Fruit fly (Drosophila melanogaster) whole organism: ENCODE data around the gene CG42813.

ENCODE experiments used
- CG8478 ChIP-seq: fragments of >200 bp; optimal IDR thresholded peaks from 2 replicates; lab custom pipeline; 2018; ENCODE audit warnings: inconsistent platforms
- Dll ChIP-seq: fragments of >200 bp; optimal IDR thresholded peaks from 2 replicates; lab custom pipeline; 2017
- EcR ChIP-seq, 2 experiments: fragments of >200 bp; optimal IDR thresholded peaks; 2 replicates each; lab custom pipeline; 2017; ENCODE audit warnings: missing biosample characterization in 2 of 2, missing genetic modification characterization in 2 of 2, missing genetic modification reagents in 2 of 2
- pan ChIP-seq: fragments of >200 bp; optimal IDR thresholded peaks from 2 replicates; lab custom pipeline; 2017
- psq ChIP-seq: fragments of >200 bp; optimal IDR thresholded peaks from 2 replicates; lab custom pipeline; 2017
- usp ChIP-seq: fragments of >200 bp; optimal IDR thresholded peaks from 2 replicates; lab custom pipeline; 2017; ENCODE audit warnings: missing biosample characterization, missing genetic modification characterization, mixed read lengths

Gene CG42813

DNA sequence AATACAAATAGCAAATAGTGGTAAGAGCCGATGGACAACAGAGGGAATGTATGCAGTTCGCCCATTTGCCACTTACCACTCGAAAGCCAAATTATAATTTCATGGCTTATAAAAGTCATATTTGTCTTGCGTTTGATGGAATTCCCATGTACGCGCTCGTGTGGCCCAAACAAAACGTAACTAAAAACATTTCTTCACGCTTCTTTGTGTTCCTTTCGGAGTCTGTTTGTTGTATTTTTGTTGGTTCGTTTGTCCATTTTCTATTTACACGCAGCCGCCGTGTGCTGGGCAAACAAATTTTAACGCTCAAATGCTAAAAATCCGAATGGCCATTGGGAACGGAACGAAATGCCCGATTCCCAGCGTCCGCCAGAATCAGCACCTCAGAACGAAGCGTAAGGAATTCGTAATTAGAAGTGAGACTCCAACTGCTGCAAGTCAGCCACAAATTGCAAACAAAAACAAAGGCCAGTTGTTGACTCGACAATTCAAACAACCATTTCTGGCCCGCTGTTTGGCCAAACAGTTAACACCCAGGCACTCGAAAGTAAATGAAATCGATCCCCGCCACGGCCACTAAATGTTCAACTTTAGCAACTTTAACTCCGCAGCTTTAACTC lies 19.5 kb downstream of the CG42813 start:
- TF ChIP-seq psq (lab: Kevin White, UChicago) (no peak), Dll (lab: Kevin White, UChicago) (no peak)

DNA sequence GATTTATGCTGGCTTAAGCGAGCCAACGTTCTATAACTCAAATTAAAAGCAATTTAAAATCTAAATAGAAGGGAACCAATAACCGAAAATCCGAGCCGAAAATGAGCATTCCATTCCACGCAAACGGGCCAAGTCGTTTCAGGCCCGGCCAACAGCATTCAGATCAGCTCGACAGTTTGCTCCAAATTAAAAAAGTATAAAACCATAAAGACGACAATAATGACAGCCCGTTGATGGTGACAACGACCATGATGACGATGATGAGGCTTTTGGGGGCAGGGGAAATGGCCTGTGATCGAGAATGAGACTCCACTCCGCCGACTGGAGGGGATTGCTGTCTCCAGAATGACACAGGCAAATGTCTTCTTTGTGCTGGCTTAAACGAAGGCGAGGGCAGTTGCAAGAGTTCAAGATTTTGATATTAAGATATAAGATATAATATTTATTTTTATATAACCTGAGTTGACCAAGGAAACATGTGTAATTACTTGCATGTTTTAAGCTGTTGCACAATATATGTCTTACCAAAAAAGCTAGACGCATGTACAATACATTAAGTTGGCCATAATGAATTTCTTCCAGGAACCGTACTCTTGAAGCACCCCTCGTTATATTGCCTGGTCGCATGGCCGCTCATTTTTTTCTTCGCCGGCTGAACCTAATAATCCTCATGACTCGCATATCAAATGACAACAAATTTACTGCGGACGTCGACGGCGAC lies 23.5 kb downstream of the CG42813 start:
- TF ChIP-seq pan (lab: Kevin White, UChicago) (no peak), Dll (lab: Kevin White, UChicago) (no peak), EcR (GFP tag; optimal IDR thresholded peaks at IDR 0.05; lab: Kevin White, UChicago) (no peak), psq (lab: Kevin White, UChicago) (no peak)

DNA sequence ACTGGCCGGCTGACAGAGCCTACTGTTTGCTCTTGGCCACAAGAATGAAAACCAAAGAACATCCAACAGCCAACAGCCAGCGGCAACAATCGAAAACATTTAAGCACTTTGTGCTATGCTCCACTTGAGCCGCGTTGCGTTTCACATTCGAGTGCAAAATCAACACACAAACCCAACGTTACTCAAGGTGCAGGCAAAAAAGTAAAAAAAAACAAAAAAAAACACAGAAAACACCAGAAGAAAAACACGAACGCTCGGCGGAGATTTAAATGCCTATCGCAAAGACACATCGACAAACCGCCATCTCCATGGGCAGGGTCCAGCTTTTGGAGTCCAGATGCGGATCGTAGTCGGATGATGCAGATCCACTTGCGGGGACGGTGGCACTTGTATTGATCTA lies 24.5 kb downstream of the CG42813 start:
- TF ChIP-seq usp, result no peak
- no peak for TF ChIP-seq Dll (lab: Kevin White, UChicago)
- no peak for TF ChIP-seq pan (lab: Kevin White, UChicago)
- TF ChIP-seq psq (lab: Kevin White, UChicago), result no peak
- TF ChIP-seq CG8478 (lab: Kevin White, UChicago), result no peak
- no peak for TF ChIP-seq EcR (GFP tag; optimal IDR thresholded peaks at IDR 0.05; lab: Kevin White, UChicago)

DNA sequence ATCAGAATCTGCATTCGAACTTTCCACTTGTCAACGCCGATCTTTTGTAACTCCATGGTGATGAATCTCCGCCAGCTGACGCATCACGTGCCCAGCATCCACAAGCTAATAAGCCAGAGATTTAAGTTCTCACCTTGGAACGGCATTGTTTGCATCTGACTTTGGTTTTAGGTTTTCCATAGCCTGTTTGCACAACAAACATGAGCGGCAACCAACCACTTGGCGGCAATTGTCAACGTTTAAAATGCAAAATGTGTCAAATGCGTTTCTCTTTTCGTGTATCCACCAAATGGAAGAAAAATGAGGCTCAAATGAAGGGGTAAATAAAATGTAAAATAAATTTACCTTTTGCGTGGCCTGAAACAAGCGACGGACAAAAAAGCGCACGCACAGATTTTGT lies 26.0 kb downstream of the CG42813 start:
- no peak for TF ChIP-seq pan (lab: Kevin White, UChicago)
- no peak for TF ChIP-seq usp
- no peak for TF ChIP-seq CG8478 (lab: Kevin White, UChicago)
- TF ChIP-seq psq (lab: Kevin White, UChicago), result no peak
- TF ChIP-seq Dll (lab: Kevin White, UChicago), result no peak
- TF ChIP-seq EcR (GFP tag; optimal IDR thresholded peaks at IDR 0.05; lab: Kevin White, UChicago), result no peak

DNA sequence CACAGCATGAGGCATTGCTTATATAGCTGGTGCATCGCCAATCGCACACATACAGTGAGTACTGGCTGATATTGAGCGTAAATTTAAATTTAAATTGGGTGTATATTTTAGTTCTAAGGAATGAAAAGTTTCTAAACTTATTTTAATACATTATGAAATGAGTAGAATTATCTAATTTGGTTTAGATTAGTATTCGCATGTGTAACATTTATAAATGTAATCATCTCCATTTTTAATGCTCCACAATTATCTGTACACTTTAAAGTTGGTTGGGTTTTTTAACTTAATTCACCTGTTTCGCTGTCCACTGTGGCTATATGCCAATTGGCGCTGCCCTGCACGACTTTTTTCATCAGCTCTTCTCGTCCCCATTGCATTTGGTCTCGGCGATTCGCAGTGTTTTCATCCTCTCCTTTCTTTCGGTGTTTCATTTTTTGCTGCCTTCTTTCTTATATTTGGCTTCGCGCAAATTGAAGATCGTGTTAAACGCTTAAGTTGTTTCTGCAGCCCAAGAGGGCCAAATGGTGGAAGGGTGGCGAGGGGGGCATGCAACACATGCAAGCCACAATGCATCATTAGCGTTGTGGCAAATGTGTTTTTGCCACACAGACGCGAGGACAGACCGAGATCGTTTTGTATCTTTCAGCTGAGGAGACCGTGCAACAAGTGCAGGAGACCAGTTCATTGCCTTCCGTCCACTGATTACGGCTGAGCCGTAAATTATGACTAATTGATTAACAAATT lies 26.7 kb downstream of the CG42813 start:
- no peak for TF ChIP-seq CG8478 (lab: Kevin White, UChicago)
- TF ChIP-seq Dll (lab: Kevin White, UChicago), result peak; percentile 41

DNA sequence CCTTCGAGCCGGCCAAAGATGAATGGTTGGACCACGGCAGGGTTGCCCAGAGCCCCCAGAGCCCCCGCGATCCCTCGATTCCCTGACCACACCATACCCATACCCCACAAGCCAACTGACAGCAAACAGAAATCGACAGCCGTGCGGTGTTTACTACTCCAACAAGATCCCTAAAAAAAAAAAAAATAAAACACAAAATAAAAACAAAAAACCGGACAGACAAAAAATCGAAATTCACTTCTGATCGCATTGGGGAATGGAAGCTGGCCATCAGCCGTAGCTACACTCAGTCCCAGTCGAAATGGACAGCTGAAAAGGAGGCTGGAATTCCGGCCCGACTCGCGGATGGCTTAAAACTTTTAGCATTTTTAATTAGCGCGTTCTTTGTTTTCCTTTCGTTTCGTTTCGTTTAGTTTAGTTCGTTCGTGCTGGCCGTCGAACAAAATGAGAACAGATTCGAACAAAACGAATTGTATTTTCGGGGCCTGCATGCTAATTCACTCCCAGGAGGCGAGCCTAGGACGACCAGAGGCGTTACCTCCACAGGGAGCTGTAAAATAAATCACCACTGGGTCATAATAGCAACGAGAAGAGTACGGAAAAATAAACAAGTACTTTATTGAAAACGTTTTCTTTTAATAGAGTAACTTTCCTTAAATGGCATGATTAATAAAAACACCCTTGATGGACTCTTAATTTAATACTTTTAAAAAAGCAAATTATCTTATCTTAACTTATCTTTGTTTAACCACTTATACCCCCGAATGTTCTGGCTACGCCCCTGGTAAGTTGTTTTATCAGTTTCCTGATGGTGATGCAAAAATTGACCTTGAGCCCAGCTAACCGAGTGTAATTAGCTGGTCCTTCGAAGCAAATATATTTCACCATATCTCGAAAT lies 29.2 kb downstream of the CG42813 start:
- TF ChIP-seq psq (lab: Kevin White, UChicago) (no peak), usp (no peak), Dll (lab: Kevin White, UChicago) (no peak), pan (lab: Kevin White, UChicago) (no peak), EcR (GFP tag; optimal IDR thresholded peaks at IDR 0.05; lab: Kevin White, UChicago) (no peak), CG8478 (lab: Kevin White, UChicago) (no peak)

DNA sequence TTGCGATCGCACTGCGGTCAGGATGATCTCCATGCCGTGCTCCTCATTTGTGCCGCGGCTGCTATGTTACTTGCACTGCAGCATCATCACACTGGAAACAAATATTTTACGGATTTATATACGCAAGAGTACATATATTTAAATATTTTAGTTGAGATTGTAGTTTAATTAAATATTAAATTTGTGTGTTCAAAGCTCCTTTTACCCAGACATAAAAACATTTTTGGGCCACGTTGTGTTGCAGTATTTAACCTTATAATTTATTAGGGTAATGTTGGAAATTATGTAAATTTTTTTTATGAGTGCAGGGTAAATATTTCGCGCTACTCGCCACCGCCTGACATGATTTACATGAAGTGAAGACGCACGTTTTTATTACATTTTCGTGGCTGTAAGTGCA lies 30.8 kb downstream of the CG42813 start:
- no peak for TF ChIP-seq CG8478 (lab: Kevin White, UChicago)
- no peak for TF ChIP-seq pan (lab: Kevin White, UChicago)
- no peak for TF ChIP-seq psq (lab: Kevin White, UChicago)
- TF ChIP-seq usp, result no peak
- no peak for TF ChIP-seq EcR (GFP tag; optimal IDR thresholded peaks at IDR 0.05; lab: Kevin White, UChicago)
- no peak for TF ChIP-seq Dll (lab: Kevin White, UChicago)

DNA sequence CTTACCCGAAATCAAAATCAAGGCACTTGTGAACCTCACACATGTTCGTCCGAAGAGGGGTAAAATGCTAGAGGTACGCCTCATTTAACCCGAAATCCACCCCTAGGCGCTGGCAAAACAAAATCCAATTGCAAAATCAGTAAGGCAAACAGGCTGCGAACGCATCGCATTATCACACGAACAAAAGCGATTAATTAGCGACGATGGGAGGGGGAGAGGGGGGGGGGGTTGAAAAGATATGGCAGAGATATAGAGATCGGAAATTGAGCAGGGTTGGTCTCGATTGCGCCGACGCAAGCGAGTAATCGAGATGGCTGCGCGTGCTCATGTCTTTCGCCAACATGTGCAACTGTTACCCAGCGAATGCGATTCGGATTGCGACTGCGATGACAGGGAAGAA lies 31.5 kb downstream of the CG42813 start:
- no peak for TF ChIP-seq pan (lab: Kevin White, UChicago)
- no peak for TF ChIP-seq Dll (lab: Kevin White, UChicago)
- TF ChIP-seq psq (lab: Kevin White, UChicago), result no peak
- TF ChIP-seq usp, result no peak
- TF ChIP-seq EcR (GFP tag; optimal IDR thresholded peaks at IDR 0.05; lab: Kevin White, UChicago), result no peak
- TF ChIP-seq CG8478 (lab: Kevin White, UChicago), result no peak

DNA sequence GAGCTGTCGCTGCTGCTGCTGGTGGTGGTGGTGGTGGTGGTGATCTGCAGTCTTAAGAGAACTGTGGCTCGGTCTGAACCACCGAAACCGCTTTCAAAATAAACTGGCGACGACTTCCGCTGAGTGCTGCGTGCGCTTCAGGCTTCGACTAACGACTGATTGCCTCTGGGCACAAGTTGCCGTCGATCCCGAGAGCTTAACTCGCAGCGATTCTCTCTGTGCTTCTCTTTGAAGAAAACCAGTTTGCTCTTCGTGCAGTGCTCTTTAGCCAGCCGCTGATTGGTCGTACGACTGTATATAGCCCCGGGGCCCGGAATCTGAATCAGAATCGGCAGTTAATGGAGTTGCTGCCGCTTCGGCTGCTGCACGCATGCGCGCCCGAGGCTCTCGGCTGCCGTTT lies 34.3 kb downstream of the CG42813 start, which contains the start of gene Ser:
Ser (minus strand) TSS at position 162 of the 400 bp plus-strand sequence.
- TF ChIP-seq CG8478 (lab: Kevin White, UChicago) (no peak), Dll (lab: Kevin White, UChicago) (peak; percentile 30), pan (lab: Kevin White, UChicago) (no peak), EcR (GFP tag; optimal IDR thresholded peaks at IDR 0.05; lab: Kevin White, UChicago) (no peak)

DNA sequence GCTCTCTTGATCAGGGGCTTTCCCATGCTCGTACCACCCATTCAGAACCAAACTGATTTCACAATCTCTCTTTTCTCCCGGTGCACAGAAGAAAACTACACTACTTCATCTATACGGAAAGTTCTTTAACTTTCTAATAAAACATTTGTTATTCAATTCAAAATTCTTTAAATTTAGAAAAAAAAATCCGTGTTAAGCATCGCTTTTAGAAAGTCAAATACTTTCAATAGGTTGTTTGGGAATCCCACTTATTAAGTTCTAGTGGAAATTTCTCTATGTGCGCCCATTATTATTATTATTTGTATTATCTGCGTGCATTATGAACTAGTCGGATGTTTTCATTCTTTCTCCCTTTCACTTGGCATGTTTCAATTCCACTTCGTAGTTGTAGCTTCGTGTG lies 35.3 kb downstream of the CG42813 start:
- no peak for TF ChIP-seq usp

DNA sequence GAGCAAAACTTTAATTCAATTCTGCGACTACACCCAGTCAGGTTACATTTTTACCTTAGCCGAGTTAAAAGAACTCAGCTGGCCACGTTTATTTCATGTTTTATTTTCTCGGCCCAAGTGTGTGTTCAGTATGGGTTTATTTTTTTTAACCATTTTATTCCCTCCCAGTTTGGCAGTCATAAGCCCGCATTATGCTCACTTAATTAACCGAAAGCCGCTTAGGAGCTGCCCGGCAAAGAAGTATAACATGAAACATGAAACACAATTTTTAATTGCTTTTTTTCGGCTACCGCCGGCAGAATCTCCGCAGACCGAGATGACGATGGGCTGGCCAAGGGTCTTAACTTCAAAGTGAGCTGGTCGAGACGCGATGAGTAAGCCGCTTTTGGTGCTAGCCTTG lies 41.5 kb downstream of the CG42813 start:
- TF ChIP-seq usp (no peak), pan (lab: Kevin White, UChicago) (no peak), psq (lab: Kevin White, UChicago) (no peak), Dll (lab: Kevin White, UChicago) (no peak), EcR (GFP tag; optimal IDR thresholded peaks at IDR 0.05; lab: Kevin White, UChicago) (no peak), CG8478 (lab: Kevin White, UChicago) (no peak)
